Fruit fly (Drosophila melanogaster): ENCODE results near the gene Rsph1.

The Rsph1 gene

DNA sequence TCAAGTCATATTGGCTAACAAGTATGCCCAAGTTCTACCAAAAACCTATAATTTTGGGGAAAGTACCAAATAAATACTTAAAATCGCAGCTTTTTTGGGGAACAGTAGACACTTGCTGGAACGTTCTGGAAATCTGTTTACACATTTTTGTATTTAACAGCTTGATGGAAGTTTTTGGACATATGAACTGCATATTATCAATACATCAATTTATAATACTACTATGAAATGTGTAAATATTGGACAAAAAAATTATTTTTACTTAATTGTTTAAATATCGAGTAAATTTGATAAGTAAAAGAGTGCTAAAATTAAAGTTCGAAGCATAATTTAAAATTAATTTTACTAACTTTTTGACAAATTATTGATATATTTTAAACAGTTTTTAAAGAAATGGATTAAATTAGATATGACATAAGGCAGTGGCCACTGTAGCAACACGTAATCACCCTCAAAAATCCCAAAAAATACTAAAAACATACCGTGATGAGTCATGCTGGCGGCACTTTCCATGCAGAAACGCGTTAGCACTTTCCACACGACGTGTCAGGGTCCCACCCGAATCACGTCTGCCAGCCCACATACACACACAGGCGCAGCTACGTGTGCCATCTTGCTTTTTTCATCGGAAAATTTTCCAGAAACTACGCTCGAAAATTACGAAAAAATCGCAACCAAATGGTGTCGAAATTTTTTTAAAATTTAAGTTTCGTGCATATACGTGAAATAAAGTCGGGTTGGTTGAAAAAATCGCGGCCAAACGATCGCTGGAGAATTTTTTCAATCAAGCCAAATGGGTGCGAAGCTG is 18.1 kb upstream of the Rsph1 start, which contains the start of gene Sirt1:
Gene Sirt1, plus strand, starts transcription at position 571 of the 808 bp plus-strand sequence.
- TF ChIP-seq Dll (optimal IDR thresholded peaks at IDR 0.05) (no peak), psq (optimal IDR thresholded peaks at IDR 0.05) (no peak), pan (optimal IDR thresholded peaks at IDR 0.05) (no peak), usp (GFP tag; optimal IDR thresholded peaks at IDR 0.05) (no peak), CG8478 (optimal IDR thresholded peaks at IDR 0.05) (no peak), EcR (GFP tag; optimal IDR thresholded peaks at IDR 0.05) (no peak)

DNA sequence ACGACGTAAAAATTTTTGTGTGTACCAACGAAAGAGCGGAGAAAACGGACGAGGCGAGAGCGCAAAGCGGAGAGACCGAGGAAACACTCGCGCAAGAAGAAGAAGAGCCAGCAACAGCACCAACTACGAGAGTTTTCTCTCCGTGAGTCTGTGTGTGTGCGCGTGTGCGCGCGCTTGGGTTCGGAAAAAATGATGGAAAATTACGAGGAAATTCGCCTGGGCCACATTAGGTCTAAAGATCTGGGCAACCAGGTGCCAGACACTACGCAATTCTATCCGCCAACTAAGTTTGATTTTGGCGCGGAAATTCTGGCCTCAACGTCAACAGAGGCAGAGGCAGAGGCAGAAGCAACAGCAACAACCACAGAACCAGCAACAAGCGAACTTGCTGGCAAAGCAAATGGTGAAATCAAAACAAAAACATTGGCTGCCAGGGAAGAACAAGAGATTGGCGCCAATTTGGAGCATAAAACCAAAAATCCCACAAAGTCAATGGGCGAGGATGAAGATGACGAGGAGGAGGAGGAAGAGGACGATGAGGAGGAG is 17.4 kb upstream of the Rsph1 start, which contains the start of gene DnaJ-H:
Gene DnaJ-H, minus strand, starts transcription at position 271 of the 546 bp plus-strand sequence.
- peak; percentile 30 for TF ChIP-seq psq (optimal IDR thresholded peaks at IDR 0.05)
- no peak for TF ChIP-seq CG8478 (optimal IDR thresholded peaks at IDR 0.05)

DNA sequence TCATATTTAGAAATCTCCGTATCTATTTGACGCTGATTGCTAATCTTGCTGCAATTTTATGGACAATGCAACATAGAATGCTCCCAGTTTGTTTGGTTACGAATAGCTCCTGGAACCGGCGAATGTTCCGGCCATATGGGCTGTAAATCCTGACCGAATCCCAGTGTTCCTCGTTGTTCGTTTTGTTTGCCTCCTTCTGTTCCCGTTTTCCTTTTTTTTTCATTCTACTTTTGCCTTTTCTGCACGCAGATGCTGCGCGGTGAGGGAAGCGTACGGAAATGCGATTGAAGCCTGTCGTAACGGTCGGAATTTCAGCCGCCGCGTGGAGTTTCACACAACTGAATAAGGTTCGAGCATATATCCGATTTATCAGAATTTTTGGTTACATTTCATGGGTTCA is 7.1 kb upstream of the Rsph1 start, which contains the start of gene CG43925:
Gene CG43925, plus strand, starts transcription at position 301 of the 400 bp plus-strand sequence.
- no peak for TF ChIP-seq pan (optimal IDR thresholded peaks at IDR 0.05)

DNA sequence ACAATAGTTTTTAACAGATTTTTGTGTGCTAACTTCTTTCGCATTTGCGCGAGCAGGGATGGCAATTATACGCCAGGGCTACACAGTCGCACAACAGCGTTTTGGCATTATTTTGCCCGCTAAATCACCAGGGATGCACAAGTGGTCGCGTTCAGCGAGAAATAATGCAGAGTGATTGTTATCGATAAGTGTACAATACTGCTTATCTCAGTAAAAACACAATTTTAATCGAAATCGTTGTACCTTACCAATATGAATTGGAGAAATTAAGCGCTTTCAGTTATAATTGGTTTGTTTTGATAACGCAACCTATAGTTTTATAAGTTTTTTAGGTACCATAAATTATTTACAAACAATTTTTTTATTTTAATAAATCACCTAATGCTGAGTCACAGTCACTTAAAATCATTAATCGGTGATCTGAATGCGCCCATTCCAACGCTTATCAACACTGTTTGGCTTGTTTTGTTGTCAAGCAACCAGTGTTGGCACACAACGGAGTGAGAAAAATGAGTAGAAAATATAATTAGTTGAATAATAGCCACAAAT is 6.5 kb upstream of the Rsph1 start, which contains the start of the genes Sfmbt and CG5439:
Gene Sfmbt, minus strand, starts transcription at position 85 of the 549 bp plus-strand sequence.
Gene CG5439, plus strand, starts transcription at position 450 of the 549 bp plus-strand sequence.
- TF ChIP-seq Dll (optimal IDR thresholded peaks at IDR 0.05) (no peak), EcR (GFP tag; optimal IDR thresholded peaks at IDR 0.05) (no peak), usp (GFP tag; optimal IDR thresholded peaks at IDR 0.05) (no peak), pan (optimal IDR thresholded peaks at IDR 0.05) (no peak), CG8478 (optimal IDR thresholded peaks at IDR 0.05) (no peak), psq (optimal IDR thresholded peaks at IDR 0.05) (no peak)

DNA sequence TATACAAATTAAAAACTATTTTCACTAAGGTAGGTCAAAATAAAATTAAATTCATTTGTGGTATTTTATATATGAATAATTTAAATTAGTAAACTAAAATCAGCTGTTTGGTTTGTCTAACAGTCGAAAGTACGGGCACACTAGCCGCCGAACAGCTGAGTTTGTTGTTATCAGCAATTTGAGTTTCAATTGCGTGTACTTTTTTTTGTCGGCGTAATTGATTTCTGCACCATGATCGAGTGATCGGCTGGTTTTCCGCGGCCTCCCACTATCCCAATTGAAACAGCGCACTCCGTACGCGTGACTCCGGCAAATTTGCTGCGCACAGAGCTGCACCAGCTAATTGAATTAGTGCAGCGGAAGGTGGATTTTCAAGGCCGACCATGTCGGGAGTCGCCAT is 4.2 kb upstream of the Rsph1 start, which contains the start of gene Alg7:
Gene Alg7, plus strand, starts transcription at position 153 of the 400 bp plus-strand sequence.
- TF ChIP-seq usp (GFP tag; optimal IDR thresholded peaks at IDR 0.05), result no peak
- TF ChIP-seq CG8478 (optimal IDR thresholded peaks at IDR 0.05), result no peak
- TF ChIP-seq EcR (GFP tag; optimal IDR thresholded peaks at IDR 0.05), result no peak
- TF ChIP-seq psq (optimal IDR thresholded peaks at IDR 0.05), result no peak
- TF ChIP-seq pan (optimal IDR thresholded peaks at IDR 0.05), result no peak
- no peak for TF ChIP-seq Dll (optimal IDR thresholded peaks at IDR 0.05)

DNA sequence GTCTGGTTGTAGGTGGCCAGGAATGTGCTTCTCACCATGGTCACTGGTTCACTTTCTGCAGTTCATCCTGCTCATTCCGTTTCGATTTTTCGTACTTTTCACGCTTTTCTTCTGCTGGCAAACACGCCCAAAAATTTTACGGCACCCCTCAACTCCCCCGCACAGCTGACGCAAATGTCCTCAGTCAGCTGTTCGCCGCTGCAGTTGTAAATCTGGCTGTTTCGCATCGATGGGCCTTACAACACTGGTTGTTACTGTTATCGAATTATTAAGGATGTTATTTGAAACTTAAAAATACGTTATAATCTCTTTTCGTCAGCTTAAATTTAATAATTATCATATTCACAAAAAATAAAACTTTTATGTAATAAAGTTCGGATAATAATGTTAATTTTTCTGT is 835 bp upstream of the Rsph1 start, which contains the start of gene Mgat3:
Gene Mgat3, minus strand, starts transcription at position 182 of the 400 bp plus-strand sequence.
- TF ChIP-seq Dll (optimal IDR thresholded peaks at IDR 0.05) (no peak), EcR (GFP tag; optimal IDR thresholded peaks at IDR 0.05) (no peak), CG8478 (optimal IDR thresholded peaks at IDR 0.05) (no peak), pan (optimal IDR thresholded peaks at IDR 0.05) (no peak), psq (optimal IDR thresholded peaks at IDR 0.05) (no peak), usp (GFP tag; optimal IDR thresholded peaks at IDR 0.05) (no peak)

DNA sequence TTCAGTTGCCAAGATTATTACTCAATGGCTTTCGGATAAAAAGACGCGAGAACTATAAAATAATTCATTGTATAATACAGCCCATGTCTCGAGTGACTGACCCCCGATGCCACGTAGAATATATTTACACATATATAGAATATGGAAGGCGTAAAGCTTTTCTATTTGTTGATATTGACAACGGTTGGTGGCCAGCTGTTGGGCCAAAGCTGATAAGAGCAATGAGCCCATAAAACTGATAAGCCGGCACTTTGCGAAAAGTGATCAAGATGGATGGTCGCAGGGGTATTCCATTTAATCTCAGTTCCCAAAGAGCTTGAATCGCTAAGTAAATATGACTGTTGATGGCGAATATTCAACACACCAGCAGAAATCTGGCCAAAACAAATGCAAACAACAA is 7.3 kb downstream of the Rsph1 start:
- TF ChIP-seq CG8478 (optimal IDR thresholded peaks at IDR 0.05), result no peak
- TF ChIP-seq Dll (optimal IDR thresholded peaks at IDR 0.05), result no peak
- TF ChIP-seq psq (optimal IDR thresholded peaks at IDR 0.05), result no peak
- no peak for TF ChIP-seq usp (GFP tag; optimal IDR thresholded peaks at IDR 0.05)
- TF ChIP-seq EcR (GFP tag; optimal IDR thresholded peaks at IDR 0.05), result no peak
- TF ChIP-seq pan (optimal IDR thresholded peaks at IDR 0.05), result no peak

DNA sequence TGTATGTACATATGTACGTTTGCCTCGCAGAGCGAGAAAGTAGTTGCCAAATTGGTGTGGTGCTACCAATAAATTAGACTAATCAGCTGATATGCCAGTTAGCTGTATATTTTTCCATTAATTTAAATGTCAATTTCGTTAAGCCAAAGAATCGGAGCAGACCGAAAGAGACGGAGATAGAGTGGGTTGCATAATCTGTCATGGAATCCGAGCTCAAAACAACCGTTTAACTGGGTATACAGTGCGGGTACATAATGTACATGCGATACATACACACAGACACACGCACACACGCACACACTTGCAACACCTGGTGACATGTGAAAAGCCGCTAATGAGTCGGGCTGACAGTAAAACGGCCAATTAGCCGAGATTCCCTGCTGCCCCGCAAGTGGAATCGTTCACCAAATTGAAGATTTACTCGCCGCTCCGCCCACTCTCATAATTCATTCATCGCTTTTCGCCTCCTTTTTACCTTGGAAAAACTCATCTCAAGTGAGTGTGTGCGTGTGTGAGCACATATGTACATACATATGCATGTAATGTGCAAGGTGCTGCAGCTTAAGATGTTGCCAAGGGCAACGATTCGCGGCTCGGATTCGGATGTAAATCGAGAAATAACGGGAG is 7.9 kb downstream of the Rsph1 start:
- no peak for TF ChIP-seq CG8478 (optimal IDR thresholded peaks at IDR 0.05)
- no peak for TF ChIP-seq Dll (optimal IDR thresholded peaks at IDR 0.05)
- no peak for TF ChIP-seq pan (optimal IDR thresholded peaks at IDR 0.05)
- no peak for TF ChIP-seq usp (GFP tag; optimal IDR thresholded peaks at IDR 0.05)

DNA sequence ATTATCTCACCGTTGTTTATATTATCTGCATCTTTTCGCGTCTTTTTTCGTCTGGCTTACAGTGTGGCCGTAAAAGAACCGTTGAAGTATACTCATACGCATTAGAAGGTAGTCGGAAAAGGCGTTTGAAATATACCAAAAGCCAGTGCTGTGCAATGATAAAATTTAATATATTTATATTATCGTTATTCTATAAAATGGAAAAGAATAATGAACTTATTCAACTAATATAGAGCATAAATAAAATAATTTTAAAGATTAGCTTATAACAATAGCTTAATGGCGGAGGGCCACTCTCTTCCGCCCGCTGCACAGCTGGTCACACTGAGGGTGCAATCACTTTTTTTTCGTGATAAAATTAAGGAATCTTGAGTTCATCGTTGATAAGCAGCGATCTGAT is 8.6 kb downstream of the Rsph1 start, which contains the start of the genes CG16974 and Edem2:
Gene CG16974, minus strand, starts transcription at position 86 of the 400 bp plus-strand sequence.
Gene Edem2, plus strand, starts transcription at position 308 of the 400 bp plus-strand sequence.
- TF ChIP-seq pan (optimal IDR thresholded peaks at IDR 0.05), result no peak
- no peak for TF ChIP-seq psq (optimal IDR thresholded peaks at IDR 0.05)
- no peak for TF ChIP-seq CG8478 (optimal IDR thresholded peaks at IDR 0.05)
- no peak for TF ChIP-seq usp (GFP tag; optimal IDR thresholded peaks at IDR 0.05)
- TF ChIP-seq Dll (optimal IDR thresholded peaks at IDR 0.05), result no peak
- TF ChIP-seq EcR (GFP tag; optimal IDR thresholded peaks at IDR 0.05), result no peak

DNA sequence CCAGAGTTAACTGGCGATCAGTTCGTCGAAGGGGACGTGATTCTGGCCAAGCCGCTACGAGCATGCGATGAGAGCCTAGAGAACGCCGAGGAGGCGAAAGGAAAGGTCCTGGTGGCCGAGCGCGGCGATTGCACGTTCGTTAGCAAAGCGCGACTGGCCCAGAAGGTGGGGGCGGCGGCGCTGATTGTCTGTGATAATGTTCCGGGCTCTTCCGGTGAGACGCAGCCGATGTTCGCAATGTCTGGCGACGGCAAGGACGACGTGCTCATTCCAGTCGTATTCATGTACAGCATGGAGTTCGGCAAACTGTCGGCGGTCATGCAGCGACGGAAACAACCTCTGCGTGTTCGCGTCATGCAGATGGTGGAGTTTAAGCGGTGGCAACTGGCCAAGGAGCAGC is 12.6 kb downstream of the Rsph1 start:
- TF ChIP-seq pan (optimal IDR thresholded peaks at IDR 0.05) (no peak), Dll (optimal IDR thresholded peaks at IDR 0.05) (no peak), EcR (GFP tag; optimal IDR thresholded peaks at IDR 0.05) (no peak), usp (GFP tag; optimal IDR thresholded peaks at IDR 0.05) (no peak), CG8478 (optimal IDR thresholded peaks at IDR 0.05) (no peak)

DNA sequence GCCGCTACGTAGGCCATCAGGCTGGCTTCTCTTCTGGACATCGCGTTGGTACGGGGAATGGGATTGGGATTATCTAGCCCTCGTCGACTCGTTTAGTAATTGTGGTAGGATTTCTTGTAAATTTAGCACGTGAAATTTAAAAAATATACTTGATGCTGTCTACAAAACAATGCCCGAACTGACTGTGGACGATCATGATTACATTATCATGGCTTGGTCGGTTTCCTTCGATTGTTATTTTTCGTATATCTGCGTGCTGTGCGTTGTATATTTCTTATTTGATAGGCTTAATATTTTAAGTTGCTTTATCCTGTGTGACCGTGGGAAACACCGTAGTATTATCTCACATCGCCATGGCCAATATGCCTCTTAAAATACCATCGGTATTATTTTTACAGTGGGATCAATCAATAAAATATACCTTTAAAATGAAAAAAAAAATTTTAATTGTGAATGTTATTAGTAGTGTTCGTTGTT is 19.7 kb downstream of the Rsph1 start, which contains the start of gene CG16972:
Gene CG16972, minus strand, starts transcription at position 336 of the 477 bp plus-strand sequence.
- TF ChIP-seq usp (GFP tag; optimal IDR thresholded peaks at IDR 0.05) (no peak), pan (optimal IDR thresholded peaks at IDR 0.05) (no peak)

Data from whole organism.